Fruit fly (Drosophila melanogaster) whole organism, wandering third instar larva: ENCODE measurements around the gene CG31673.

Experiments
- CG9705 ChIP-seq: fragments of 200-800 bp; sonication (Bioruptor generic); optimal IDR thresholded peaks from 2 replicates; lab custom pipeline; 2018; ENCODE audit warnings: missing biosample characterization, mild to moderate bottlenecking, missing genetic modification characterization
- Dif ChIP-seq: fragments of 200-275, 200-300 bp; sonication (Bioruptor generic); optimal IDR thresholded peaks from 2 replicates; lab custom pipeline; 2018; ENCODE audit warnings: missing biosample characterization, missing genetic modification characterization; ENCODE audit not compliant: partially characterized antibody
- Hr78 ChIP-seq: fragments of >200 bp; optimal IDR thresholded peaks from 2 replicates; lab custom pipeline; 2017; ENCODE audit warnings: missing biosample characterization, missing genetic modification characterization
- Myc ChIP-seq: fragments of >200 bp; optimal IDR thresholded peaks from 2 replicates; lab custom pipeline; 2017
- OdsH ChIP-seq: fragments of 200-800 bp; sonication (Bioruptor generic); optimal IDR thresholded peaks from 2 replicates; lab custom pipeline; 2016; ENCODE audit warnings: missing biosample characterization, mild to moderate bottlenecking, missing genetic modification characterization
- Sp1 ChIP-seq: fragments of 200-800 bp; sonication (Bioruptor generic); optimal IDR thresholded peaks from 3 replicates; lab custom pipeline; 2019; ENCODE audit warnings: missing biosample characterization, mild to moderate bottlenecking, missing genetic modification characterization, moderate library complexity
- Vsx2 ChIP-seq: fragments of 200-300, 225-300 bp; sonication (Bioruptor generic); optimal IDR thresholded peaks from 2 replicates; lab custom pipeline; 2018; ENCODE audit warnings: missing biosample characterization, missing genetic modification characterization; ENCODE audit not compliant: partially characterized antibody
- dmrt93B ChIP-seq: fragments of 200-800 bp; sonication (Bioruptor generic); optimal IDR thresholded peaks from 2 replicates; lab custom pipeline; 2018; ENCODE audit warnings: missing biosample characterization, mild to moderate bottlenecking, missing genetic modification characterization
- h ChIP-seq: fragments of 200-800 bp; sonication (Bioruptor generic); optimal IDR thresholded peaks from 3 replicates; lab custom pipeline; 2016; ENCODE audit warnings: missing biosample characterization, mild to moderate bottlenecking, missing genetic modification characterization
- psq ChIP-seq: fragments of 200-800 bp; sonication (Bioruptor generic); optimal IDR thresholded peaks from 3 replicates; lab custom pipeline; 2017; ENCODE audit warnings: missing biosample characterization, mild to moderate bottlenecking, missing genetic modification characterization, moderate library complexity
- sv ChIP-seq: fragments of 200-800 bp; sonication (Bioruptor generic); optimal IDR thresholded peaks from 3 replicates; lab custom pipeline; 2016; ENCODE audit warnings: missing biosample characterization, missing genetic modification characterization
- usp ChIP-seq: fragments of >200 bp; optimal IDR thresholded peaks from 2 replicates; lab custom pipeline; 2017; ENCODE audit warnings: missing biosample characterization, missing genetic modification characterization

dm6 chr2L:20783908-20784307, 45.5 kb upstream of the CG31673 start:
- TF ChIP-seq Myc (lab: Kevin White, UChicago), result no peak
- no peak for TF ChIP-seq OdsH (GFP tag; lab: Kevin White, UChicago)
- no peak for TF ChIP-seq h (GFP tag; lab: Kevin White, UChicago)
- TF ChIP-seq CG9705, result no peak
- TF ChIP-seq Vsx2, result no peak
- no peak for TF ChIP-seq Hr78 (GFP tag; lab: Kevin White, UChicago)
- no peak for TF ChIP-seq sv (GFP tag; lab: Kevin White, UChicago)
- TF ChIP-seq usp (GFP tag; lab: Kevin White, UChicago), result no peak
- TF ChIP-seq Dif (GFP tag; lab: Kevin White, UChicago), result no peak
- no peak for TF ChIP-seq psq (GFP tag; lab: Kevin White, UChicago)
- TF ChIP-seq Sp1, result no peak
- no peak for TF ChIP-seq dmrt93B
